In genomic region chrX:5665902-5666301, dm6 we compare ENCODE assay signal across 1 fruit fly cellular context.
A peak's percentile ranks its signal among the peaks of the same experiment; 100 is the strongest.
TF ChIP-seq lines count a peak whose summit lies in the region.

Gene Sirt4, minus strand, starts transcription at chrX:5665940.
Gene CG4119, plus strand, starts transcription at chrX:5666052.

TF ChIP-seq in whole organism, embryonic, 481 proteins besides CTCF, POLR2A, EP300 and RAD21 (continued from another document):
- TF ChIP-seq nerfin-1 (tag; optimal IDR thresholded peaks at IDR 0.05; lab: Kevin White, UChicago) = peak; percentile 31
- TF ChIP-seq mam (GFP tag; optimal IDR thresholded peaks at IDR 0.05; lab: Kevin White, UChicago) = peak; percentile 56
- TF ChIP-seq E2f2 (GFP tag; IDR thresholded peaks at IDR 0.05; lab: Robert Waterston, UW) = peak; percentile 54
- peak; percentile 14 for TF ChIP-seq CoRest (tag; optimal IDR thresholded peaks at IDR 0.05; lab: Kevin White, UChicago)
- TF ChIP-seq CG11560 (tag; IDR thresholded peaks at IDR 0.05; lab: Robert Waterston, UW) = peak; percentile 66; the same call in 2 of the 3 replicates
- peak; percentile 91 for TF ChIP-seq sna (GFP tag; IDR thresholded peaks at IDR 0.05; lab: Robert Waterston, UW; ENCODE audit: partially characterized antibody)
- TF ChIP-seq CG33213 (GFP tag; optimal IDR thresholded peaks at IDR 0.05; lab: Kevin White, UChicago) = peak; percentile 25
- TF ChIP-seq CG18011 (GFP tag; optimal IDR thresholded peaks at IDR 0.05; lab: Kevin White, UChicago) = peak; percentile 2
- peak; percentile 97 for TF ChIP-seq Opbp (GFP tag; IDR thresholded peaks at IDR 0.05; lab: Robert Waterston, UW; ENCODE audit: partially characterized antibody)
- TF ChIP-seq Mrtf (GFP tag; IDR thresholded peaks at IDR 0.05; lab: Robert Waterston, UW) = no peak
- TF ChIP-seq chinmo (GFP tag; IDR thresholded peaks at IDR 0.05; lab: Robert Waterston, UW; ENCODE audit: partially characterized antibody) = peak; percentile 91; the same call in 3 of the 4 replicates
- peak; percentile 28 for TF ChIP-seq lab (GFP tag; optimal IDR thresholded peaks at IDR 0.05; lab: Kevin White, UChicago)
- peak; percentile 59; the same call in 1 of the 2 replicates for TF ChIP-seq CG6272 (GFP tag; IDR thresholded peaks at IDR 0.05; lab: Robert Waterston, UW)
- peak; percentile 21 for TF ChIP-seq fu2 (GFP tag; optimal IDR thresholded peaks at IDR 0.05; lab: Kevin White, UChicago)
- TF ChIP-seq CG2116 (GFP tag; optimal IDR thresholded peaks at IDR 0.05; lab: Kevin White, UChicago) = peak; percentile 86
- no peak for TF ChIP-seq CG9817 (tag; optimal IDR thresholded peaks at IDR 0.05; lab: Kevin White, UChicago)
- TF ChIP-seq CG32767 (GFP tag; IDR thresholded peaks at IDR 0.05; lab: Robert Waterston, UW) = 0 out of 2 replicates have a peak, but pooled peaks have one; percentile 21
- peak; percentile 93 for TF ChIP-seq pzg (GFP tag; optimal IDR thresholded peaks at IDR 0.05; lab: Kevin White, UChicago)
- peak; percentile 41 for TF ChIP-seq HmgZ (tag; optimal IDR thresholded peaks at IDR 0.05; lab: Kevin White, UChicago)
- peak; percentile 37; the same call in 1 of the 4 replicates for TF ChIP-seq Gug (GFP tag; IDR thresholded peaks at IDR 0.05; lab: Robert Waterston, UW)
- TF ChIP-seq gro (GFP tag; optimal IDR thresholded peaks at IDR 0.05; lab: Kevin White, UChicago) = peak; percentile 40
- no peak for TF ChIP-seq Nf-YB (GFP tag; optimal IDR thresholded peaks at IDR 0.05; lab: Kevin White, UChicago)
- peak; percentile 5 for TF ChIP-seq gcm (GFP tag; optimal IDR thresholded peaks at IDR 0.05; lab: Kevin White, UChicago)
- peak; percentile 90 for TF ChIP-seq Dll (GFP tag; IDR thresholded peaks at IDR 0.05; lab: Robert Waterston, UW; ENCODE audit: partially characterized antibody)
- peak; percentile 9 for TF ChIP-seq CG9727 (GFP tag; optimal IDR thresholded peaks at IDR 0.05; lab: Kevin White, UChicago)
- peak; percentile 16 for TF ChIP-seq Side (GFP tag; optimal IDR thresholded peaks at IDR 0.05; lab: Kevin White, UChicago)
- peak; percentile 21 for TF ChIP-seq tin (GFP tag; optimal IDR thresholded peaks at IDR 0.05; lab: Kevin White, UChicago)
- TF ChIP-seq Max (GFP tag; optimal IDR thresholded peaks at IDR 0.05; lab: Kevin White, UChicago) = peak; percentile 18
- TF ChIP-seq CG34422 (GFP tag; IDR thresholded peaks at IDR 0.05; lab: Robert Waterston, UW) = peak; percentile 56; the same call in 1 of the 3 replicates
- TF ChIP-seq CG15269 (tag; optimal IDR thresholded peaks at IDR 0.05; lab: Kevin White, UChicago) = no peak
- TF ChIP-seq tna (GFP tag; IDR thresholded peaks at IDR 0.05; lab: Robert Waterston, UW; ENCODE audit: partially characterized antibody) = peak; percentile 98
- peak; percentile 20 for TF ChIP-seq CG13894 (tag; optimal IDR thresholded peaks at IDR 0.05; lab: Kevin White, UChicago)
- TF ChIP-seq Rfx (GFP tag; IDR thresholded peaks at IDR 0.05; lab: Robert Waterston, UW) = peak; percentile 62
- TF ChIP-seq Doc3 (GFP tag; IDR thresholded peaks at IDR 0.05; lab: Robert Waterston, UW; ENCODE audit: partially characterized antibody) = peak; percentile 90
- no peak for TF ChIP-seq jing (GFP tag; optimal IDR thresholded peaks at IDR 0.05; lab: Kevin White, UChicago)
- TF ChIP-seq CG42726 (GFP tag; IDR thresholded peaks at IDR 0.05; lab: Robert Waterston, UW; ENCODE audit: partially characterized antibody) = peak; percentile 98
- peak; percentile 85 for TF ChIP-seq Med (GFP tag; lab: Kevin White, UChicago)
- TF ChIP-seq CG2712 (tag; optimal IDR thresholded peaks at IDR 0.05; lab: Kevin White, UChicago) = peak; percentile 38
- 0 out of 3 replicates have a peak, but pooled peaks have one; percentile 33 for TF ChIP-seq zfh1 (GFP tag; IDR thresholded peaks at IDR 0.05; lab: Robert Waterston, UW)
- TF ChIP-seq CG30020 (tag; optimal IDR thresholded peaks at IDR 0.05; lab: Kevin White, UChicago) = peak; percentile 5
- TF ChIP-seq CG10147 (GFP tag; optimal IDR thresholded peaks at IDR 0.05; lab: Kevin White, UChicago) = no peak
- peak; percentile 98 for TF ChIP-seq CG7963 (GFP tag; IDR thresholded peaks at IDR 0.05; lab: Robert Waterston, UW; ENCODE audit: partially characterized antibody)
- peak; percentile 41 for TF ChIP-seq her (GFP tag; optimal IDR thresholded peaks at IDR 0.05; lab: Kevin White, UChicago)
- TF ChIP-seq gfzf (GFP tag; optimal IDR thresholded peaks at IDR 0.05; lab: Kevin White, UChicago) = peak; percentile 29
- TF ChIP-seq CG11247 (GFP tag; IDR thresholded peaks at IDR 0.05; lab: Robert Waterston, UW) = peak; percentile 36; the same call in 1 of the 2 replicates
- TF ChIP-seq CG14965 (GFP tag; optimal IDR thresholded peaks at IDR 0.05; lab: Kevin White, UChicago; ENCODE audit: borderline replicate concordance) = no peak
- TF ChIP-seq jumu (GFP tag; optimal IDR thresholded peaks at IDR 0.05; lab: Kevin White, UChicago) = peak; percentile 44
- TF ChIP-seq Dbx (GFP tag; IDR thresholded peaks at IDR 0.05; lab: Robert Waterston, UW) = no peak
- peak; percentile 99 for TF ChIP-seq Sry-δ (GFP tag; optimal IDR thresholded peaks at IDR 0.05; lab: Kevin White, UChicago)
- TF ChIP-seq CG2129 (GFP tag; IDR thresholded peaks at IDR 0.05; lab: Robert Waterston, UW; ENCODE audit: partially characterized antibody) = peak; percentile 92
- TF ChIP-seq CG9932 (GFP tag; IDR thresholded peaks at IDR 0.05; lab: Robert Waterston, UW) = peak; percentile 77
- no peak for TF ChIP-seq CG7357 (GFP tag; IDR thresholded peaks at IDR 0.05; lab: Robert Waterston, UW)
- TF ChIP-seq Dref (GFP tag; IDR thresholded peaks at IDR 0.05; lab: Robert Waterston, UW) = peak; percentile 99
- TF ChIP-seq D (optimal IDR thresholded peaks at IDR 0.05; lab: Kevin White, UChicago) = peak; percentile 16
- TF ChIP-seq D (GFP tag; optimal IDR thresholded peaks at IDR 0.05; lab: Kevin White, UChicago) = no peak
- TF ChIP-seq Nf-YA (GFP tag; IDR thresholded peaks at IDR 0.05; lab: Robert Waterston, UW) = no peak
- TF ChIP-seq chif (GFP tag; optimal IDR thresholded peaks at IDR 0.05; lab: Kevin White, UChicago) = no peak
- no peak for TF ChIP-seq unpg (GFP tag; optimal IDR thresholded peaks at IDR 0.05; lab: Kevin White, UChicago)
- peak; percentile 51 for TF ChIP-seq HmgD (GFP tag; optimal IDR thresholded peaks at IDR 0.05; lab: Kevin White, UChicago)
- peak in 1 of 2 experiments; percentile 80 for TF ChIP-seq Pdp1 (GFP tag; optimal IDR thresholded peaks at IDR 0.05; lab: Kevin White, UChicago)
- peak in 1 of 2 experiments; percentile 7 for TF ChIP-seq insv (GFP tag; optimal IDR thresholded peaks at IDR 0.05; lab: Kevin White, UChicago)
- peak; percentile 25 for TF ChIP-seq shn (GFP tag; optimal IDR thresholded peaks at IDR 0.05; lab: Kevin White, UChicago)
- TF ChIP-seq hbn (GFP tag; IDR thresholded peaks at IDR 0.05; lab: Robert Waterston, UW; ENCODE audit: partially characterized antibody) = peak; percentile 90
- no peak for TF ChIP-seq D19B (GFP tag; optimal IDR thresholded peaks at IDR 0.05; lab: Kevin White, UChicago)
- peak; percentile 19 for TF ChIP-seq sd (tag; optimal IDR thresholded peaks at IDR 0.05; lab: Kevin White, UChicago)
- peak; percentile 81 for TF ChIP-seq onecut (GFP tag; IDR thresholded peaks at IDR 0.05; lab: Robert Waterston, UW)
